Fruit fly (Drosophila melanogaster) whole organism, embryonic: ENCODE measurements around the gene IntS4.

Experiments used
- Atf6 ChIP-seq: fragments of 200-800 bp; sonication (Bioruptor generic); IDR thresholded peaks from 2 replicates; pipeline ENCODE4 v1.3.6; 2022; ENCODE audit warnings: missing biosample characterization, missing genetic modification characterization
- Bdp1 ChIP-seq: fragments of 200-800 bp; sonication (Bioruptor generic); optimal IDR thresholded peaks from 3 replicates; lab custom pipeline; 2016; ENCODE audit warnings: missing biosample characterization, missing genetic modification characterization
- Blimp-1 ChIP-seq: fragments of 200-800 bp; sonication (Bioruptor generic); optimal IDR thresholded peaks from 3 replicates; lab custom pipeline; 2018; ENCODE audit warnings: missing biosample characterization, missing genetic modification characterization, mild to moderate bottlenecking, moderate library complexity, missing genetic modification reagents
- CG11504 ChIP-seq: fragments of 200-800 bp; sonication (Bioruptor generic); optimal IDR thresholded peaks from 3 replicates; lab custom pipeline; 2019; ENCODE audit warnings: missing biosample characterization, mild to moderate bottlenecking, missing genetic modification characterization, moderate library complexity
- CG13894 ChIP-seq: fragments of 200-800 bp; sonication (Bioruptor generic); optimal IDR thresholded peaks from 3 replicates; lab custom pipeline; 2018; ENCODE audit warnings: missing biosample characterization, mild to moderate bottlenecking, missing genetic modification characterization, moderate library complexity
- CG18619 ChIP-seq: fragments of 200-800 bp; sonication (Bioruptor generic); optimal IDR thresholded peaks from 3 replicates; lab custom pipeline; 2017; ENCODE audit warnings: missing biosample characterization, mild to moderate bottlenecking, missing genetic modification characterization
- D19A ChIP-seq: fragments of 200-800 bp; optimal IDR thresholded peaks from 3 replicates; lab custom pipeline; 2019; ENCODE audit warnings: missing biosample characterization, mild to moderate bottlenecking, missing genetic modification characterization, moderate library complexity
- Lpt ChIP-seq: fragments of >200 bp; optimal IDR thresholded peaks from 2 replicates; lab custom pipeline; 2018; ENCODE audit warnings: missing biosample characterization, missing genetic modification characterization
- Oaz ChIP-seq: fragments of 200-800 bp; sonication (Bioruptor generic); IDR thresholded peaks from 2 replicates; pipeline ENCODE4 v1.3.6; 2022; ENCODE audit warnings: missing biosample characterization, missing genetic modification characterization
- ci ChIP-seq: fragments of 200-800 bp; sonication (Bioruptor generic); IDR thresholded peaks from 3 replicates; pipeline ENCODE4 v1.3.6; 2022; ENCODE audit warnings: missing biosample characterization, missing genetic modification characterization
- fd64A ChIP-seq: fragments of 200-800 bp; sonication (Bioruptor generic); optimal IDR thresholded peaks from 3 replicates; lab custom pipeline; 2018; ENCODE audit warnings: missing biosample characterization, mild to moderate bottlenecking, missing genetic modification characterization
- pita ChIP-seq: fragments of 200-800 bp; sonication (Bioruptor generic); optimal IDR thresholded peaks from 2 replicates; lab custom pipeline; 2017; ENCODE audit warnings: missing biosample characterization, mild to moderate bottlenecking, missing genetic modification characterization
- slou ChIP-seq: fragments of 200-800 bp; sonication (Bioruptor generic); optimal IDR thresholded peaks from 3 replicates; lab custom pipeline; 2016; ENCODE audit warnings: missing biosample characterization, missing genetic modification characterization

dm6 chrX:8570848-8571247, 12.3 kb upstream of the IntS4 start, which contains the start of gene CG12111:
- TF ChIP-seq fd64A (no peak), Oaz (no peak), slou (GFP tag; lab: Kevin White, UChicago) (no peak), D19A (tag; lab: Kevin White, UChicago) (no peak), Bdp1 (GFP tag; lab: Kevin White, UChicago) (no peak), CG13894 (tag; lab: Kevin White, UChicago) (no peak), pita (GFP tag; lab: Kevin White, UChicago) (no peak), Lpt (no peak), ci (GFP tag; lab: Robert Waterston, UW) (no peak), CG18619 (no peak), CG11504 (tag; lab: Kevin White, UChicago) (no peak), Atf6 (GFP tag; lab: Robert Waterston, UW) (no peak), Blimp-1 (GFP tag; lab: Kevin White, UChicago) (no peak)
